Worm (Caenorhabditis elegans): Measurements from ENCODE around the gene C37C3.12.

DNA sequence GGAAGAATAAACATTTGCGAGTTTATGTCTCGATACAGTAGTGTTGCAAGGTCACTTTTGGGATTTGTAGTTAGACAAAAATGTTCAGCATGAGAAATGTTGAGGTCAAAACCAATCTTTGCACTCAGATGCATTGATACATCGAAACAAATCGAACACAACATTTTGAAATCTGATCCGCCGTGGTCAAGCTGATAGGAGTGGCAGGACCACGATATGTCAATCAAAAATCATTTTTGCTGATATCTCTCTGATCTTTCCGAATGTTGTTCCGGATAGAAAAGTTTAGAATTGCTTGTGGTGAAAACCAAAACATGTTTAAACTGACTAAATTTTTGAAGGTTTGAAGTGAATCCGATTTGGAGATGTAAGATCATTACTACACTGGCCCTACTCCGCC, 13.5 kb downstream of the C37C3.12 start:
- TF ChIP-seq ceh-13 (GFP tag; optimal IDR thresholded peaks at IDR 0.05) (no peak), ama-1 (optimal IDR thresholded peaks at IDR 0.05) (no peak), hmg-4 (GFP tag; optimal IDR thresholded peaks at IDR 0.05) (no peak)
